Worm (Caenorhabditis elegans): Measurements from ENCODE around the gene srd-11.

The srd-11 gene

ce11 chrV:13593083-13593482, 26.6 kb downstream of the srd-11 start, which contains the start of gene F53F4.4:
TSS of gene F53F4.4 (plus strand) at chrV:13593383.
- TF ChIP-seq T22C8.4 (GFP tag; IDR thresholded peaks at IDR 0.05) (no peak), klf-2 (GFP tag; conservative IDR thresholded peaks at IDR 0.05) (no peak), med-1 (GFP tag; optimal IDR thresholded peaks at IDR 0.05; ENCODE audit: insufficient read depth) (no peak), ref-1 (GFP tag; conservative IDR thresholded peaks at IDR 0.05) (no peak), tab-1 (GFP tag; IDR thresholded peaks at IDR 0.05) (no peak), cog-1 (tag; optimal IDR thresholded peaks at IDR 0.05) (no peak), flt-1 (GFP tag; IDR thresholded peaks at IDR 0.05) (no peak), ztf-29 (GFP tag; IDR thresholded peaks at IDR 0.05) (no peak), ztf-23 (GFP tag; IDR thresholded peaks at IDR 0.05) (no peak)

DNA sequence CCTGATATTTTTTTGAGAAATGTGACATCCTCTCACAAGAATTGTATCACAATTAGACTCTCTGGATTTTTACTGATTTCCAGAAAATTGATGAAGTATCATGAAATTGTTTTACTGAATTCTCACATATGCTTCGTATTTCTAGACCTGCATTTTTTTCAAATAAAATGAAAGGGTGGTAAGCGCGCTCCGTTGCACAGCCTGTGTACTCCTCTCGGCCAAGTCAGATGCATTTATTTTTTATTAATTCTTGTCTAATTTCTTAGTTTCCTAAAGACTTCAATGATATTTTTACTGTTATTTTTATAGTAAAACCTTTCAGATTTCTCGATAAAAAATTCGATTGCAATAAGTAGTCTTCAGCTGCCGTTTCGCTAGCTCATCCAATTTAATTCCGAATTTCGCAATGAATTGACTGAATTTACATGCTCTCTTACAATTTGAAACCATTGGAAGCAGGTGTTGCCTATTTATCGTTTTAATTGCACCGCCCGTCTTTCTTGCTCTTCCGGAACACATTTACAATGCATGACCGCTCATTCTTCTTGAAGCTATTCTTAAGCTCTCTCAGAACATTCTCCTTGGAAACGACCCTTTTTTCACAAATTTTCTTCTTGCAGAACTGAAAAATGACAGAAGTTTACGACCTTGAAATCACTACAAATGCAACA, 28.0 kb downstream of the srd-11 start, which contains the start of gene tbcb-1:
Gene tbcb-1 (plus strand): TSS at position 621 of the 671 bp plus-strand sequence.
- TF ChIP-seq T22C8.4 (GFP tag; IDR thresholded peaks at IDR 0.05) (no peak), flt-1 (GFP tag; IDR thresholded peaks at IDR 0.05) (no peak)

ce11 chrV:13589494-13590176, 30.0 kb downstream of the srd-11 start, which contains the start of the genes F53F4.2 and F53F4.18:
TSS of gene F53F4.2 (minus strand) at chrV:13589594.
TSS of gene F53F4.18 (plus strand) at chrV:13590126.
- TF ChIP-seq tab-1 (GFP tag; IDR thresholded peaks at IDR 0.05) (no peak), ztf-23 (GFP tag; IDR thresholded peaks at IDR 0.05) (no peak), ref-1 (GFP tag; conservative IDR thresholded peaks at IDR 0.05) (no peak), flt-1 (GFP tag; IDR thresholded peaks at IDR 0.05) (no peak), med-1 (GFP tag; optimal IDR thresholded peaks at IDR 0.05; ENCODE audit: insufficient read depth) (no peak), T22C8.4 (GFP tag; IDR thresholded peaks at IDR 0.05) (no peak), klf-2 (GFP tag; conservative IDR thresholded peaks at IDR 0.05) (no peak), cog-1 (tag; optimal IDR thresholded peaks at IDR 0.05) (no peak), ztf-29 (GFP tag; IDR thresholded peaks at IDR 0.05) (no peak)

DNA sequence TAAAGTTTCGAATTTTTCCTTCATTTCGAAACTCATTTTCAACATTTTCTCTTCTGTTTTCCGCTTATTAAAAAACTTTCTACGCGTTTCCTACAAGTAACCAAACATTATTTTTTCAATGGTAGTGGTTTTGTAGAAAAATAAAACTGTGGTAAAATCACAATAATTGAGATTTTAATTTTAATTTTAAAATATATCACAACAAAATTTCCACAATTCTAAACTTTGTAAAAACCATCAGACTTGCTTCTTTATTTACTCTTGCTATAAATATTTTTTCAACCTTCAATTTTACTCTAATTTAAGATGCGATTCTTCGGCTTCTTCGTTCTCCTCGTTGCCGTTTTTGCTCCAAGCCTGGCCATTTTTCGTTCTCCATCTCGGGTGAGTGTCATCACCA, 31.8 kb downstream of the srd-11 start, which contains the start of gene F53F4.17:
Gene F53F4.17 (plus strand): TSS at position 301 of the 400 bp plus-strand sequence.
- TF ChIP-seq ref-1 (GFP tag; conservative IDR thresholded peaks at IDR 0.05) (no peak), ztf-29 (GFP tag; IDR thresholded peaks at IDR 0.05) (no peak), T22C8.4 (GFP tag; IDR thresholded peaks at IDR 0.05) (no peak), cog-1 (tag; optimal IDR thresholded peaks at IDR 0.05) (no peak), med-1 (GFP tag; optimal IDR thresholded peaks at IDR 0.05; ENCODE audit: insufficient read depth) (no peak), tab-1 (GFP tag; IDR thresholded peaks at IDR 0.05) (no peak), ztf-23 (GFP tag; IDR thresholded peaks at IDR 0.05) (no peak), klf-2 (GFP tag; conservative IDR thresholded peaks at IDR 0.05) (no peak), flt-1 (GFP tag; IDR thresholded peaks at IDR 0.05) (no peak)

ce11 chrV:13584484-13584883, 35.2 kb downstream of the srd-11 start, which contains the start of gene F53F4.1:
TSS of gene F53F4.1 (plus strand) at chrV:13584784.
- no peak for TF ChIP-seq cog-1 (tag; optimal IDR thresholded peaks at IDR 0.05)
- no peak for TF ChIP-seq med-1 (GFP tag; optimal IDR thresholded peaks at IDR 0.05; ENCODE audit: insufficient read depth)
- TF ChIP-seq ztf-29 (GFP tag; IDR thresholded peaks at IDR 0.05) = no peak
- no peak for TF ChIP-seq T22C8.4 (GFP tag; IDR thresholded peaks at IDR 0.05)
- TF ChIP-seq ztf-23 (GFP tag; IDR thresholded peaks at IDR 0.05) = no peak
- no peak for TF ChIP-seq tab-1 (GFP tag; IDR thresholded peaks at IDR 0.05)
- no peak for TF ChIP-seq ref-1 (GFP tag; conservative IDR thresholded peaks at IDR 0.05)
- no peak for TF ChIP-seq flt-1 (GFP tag; IDR thresholded peaks at IDR 0.05)
- no peak for TF ChIP-seq klf-2 (GFP tag; conservative IDR thresholded peaks at IDR 0.05)

DNA sequence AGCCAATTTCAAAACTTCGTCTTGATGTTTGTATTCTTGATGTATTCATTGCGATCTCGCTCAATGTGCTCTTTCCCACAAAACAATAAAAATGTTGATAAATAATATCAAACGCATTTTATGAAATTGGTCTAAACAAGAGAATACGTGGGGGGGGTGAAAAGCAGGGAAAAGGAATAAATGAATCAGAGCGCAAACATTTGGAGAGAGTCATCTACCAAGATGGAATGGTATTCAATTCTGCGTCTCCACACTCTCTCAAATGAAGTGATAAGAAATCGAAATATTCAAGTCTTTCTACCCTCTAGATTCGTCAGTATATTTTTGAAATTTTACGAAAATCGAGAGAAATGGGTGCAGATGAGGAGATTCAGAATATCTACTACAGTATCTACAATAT, 39.0 kb downstream of the srd-11 start, which contains the start of gene C50B8.5:
Gene C50B8.5 (plus strand): TSS at position 273 of the 400 bp plus-strand sequence.
- TF ChIP-seq med-1 (GFP tag; optimal IDR thresholded peaks at IDR 0.05; ENCODE audit: insufficient read depth) (no peak), ztf-23 (GFP tag; IDR thresholded peaks at IDR 0.05) (no peak), ztf-29 (GFP tag; IDR thresholded peaks at IDR 0.05) (no peak), ref-1 (GFP tag; conservative IDR thresholded peaks at IDR 0.05) (no peak), T22C8.4 (GFP tag; IDR thresholded peaks at IDR 0.05) (no peak), tab-1 (GFP tag; IDR thresholded peaks at IDR 0.05) (no peak), klf-2 (GFP tag; conservative IDR thresholded peaks at IDR 0.05) (no peak)

- TF ChIP-seq ref-1 (GFP tag; conservative IDR thresholded peaks at IDR 0.05) = no peak
- TF ChIP-seq ztf-29 (GFP tag; IDR thresholded peaks at IDR 0.05) = no peak
- TF ChIP-seq T22C8.4 (GFP tag; IDR thresholded peaks at IDR 0.05) = no peak
- TF ChIP-seq flt-1 (GFP tag; IDR thresholded peaks at IDR 0.05) = no peak
- no peak for TF ChIP-seq cog-1 (tag; optimal IDR thresholded peaks at IDR 0.05)
- TF ChIP-seq ztf-23 (GFP tag; IDR thresholded peaks at IDR 0.05) = no peak
- TF ChIP-seq klf-2 (GFP tag; conservative IDR thresholded peaks at IDR 0.05) = no peak
- no peak for TF ChIP-seq med-1 (GFP tag; optimal IDR thresholded peaks at IDR 0.05; ENCODE audit: insufficient read depth)
- no peak for TF ChIP-seq tab-1 (GFP tag; IDR thresholded peaks at IDR 0.05)
Measured at ce11 chrV:13578637-13579036, 41.0 kb downstream of the srd-11 start, which contains the start of gene C50B8.6. TSS of gene C50B8.6 (plus strand) at chrV:13578972.

DNA sequence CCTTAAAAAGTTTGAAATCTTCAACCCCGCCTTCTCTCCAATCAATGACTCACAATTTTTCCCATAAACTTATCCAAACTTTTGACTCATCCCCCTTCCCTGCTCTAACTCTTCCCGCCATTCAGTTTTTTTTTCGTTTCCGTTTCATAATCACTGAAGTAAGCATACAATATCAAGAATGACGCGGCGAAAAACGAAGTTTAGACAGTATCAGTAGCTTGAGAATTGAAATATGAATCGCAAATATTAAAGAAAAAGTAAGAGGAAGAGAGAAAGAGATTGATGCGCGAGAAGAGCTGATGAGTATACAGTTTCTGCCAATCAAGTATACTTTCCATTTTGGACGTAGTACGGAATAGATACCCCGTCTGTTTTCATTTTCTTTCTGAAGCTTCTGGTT, 42.2 kb downstream of the srd-11 start:
- no peak for TF ChIP-seq T22C8.4 (GFP tag; IDR thresholded peaks at IDR 0.05)
- no peak for TF ChIP-seq klf-2 (GFP tag; conservative IDR thresholded peaks at IDR 0.05)
- no peak for TF ChIP-seq flt-1 (GFP tag; IDR thresholded peaks at IDR 0.05)
- TF ChIP-seq ztf-23 (GFP tag; IDR thresholded peaks at IDR 0.05) = no peak
- TF ChIP-seq tab-1 (GFP tag; IDR thresholded peaks at IDR 0.05) = no peak
- TF ChIP-seq med-1 (GFP tag; optimal IDR thresholded peaks at IDR 0.05; ENCODE audit: insufficient read depth) = no peak
- TF ChIP-seq ztf-29 (GFP tag; IDR thresholded peaks at IDR 0.05) = no peak
- TF ChIP-seq cog-1 (tag; optimal IDR thresholded peaks at IDR 0.05) = no peak
- no peak for TF ChIP-seq ref-1 (GFP tag; conservative IDR thresholded peaks at IDR 0.05)

ce11 chrV:13576828-13577227, 42.8 kb downstream of the srd-11 start:
- TF ChIP-seq ref-1 (GFP tag; conservative IDR thresholded peaks at IDR 0.05) = no peak
- TF ChIP-seq cog-1 (tag; optimal IDR thresholded peaks at IDR 0.05) = no peak
- TF ChIP-seq klf-2 (GFP tag; conservative IDR thresholded peaks at IDR 0.05) = no peak
- no peak for TF ChIP-seq med-1 (GFP tag; optimal IDR thresholded peaks at IDR 0.05; ENCODE audit: insufficient read depth)
- no peak for TF ChIP-seq ztf-23 (GFP tag; IDR thresholded peaks at IDR 0.05)
- no peak for TF ChIP-seq T22C8.4 (GFP tag; IDR thresholded peaks at IDR 0.05)
- no peak for TF ChIP-seq tab-1 (GFP tag; IDR thresholded peaks at IDR 0.05)
- no peak for TF ChIP-seq flt-1 (GFP tag; IDR thresholded peaks at IDR 0.05)
- TF ChIP-seq ztf-29 (GFP tag; IDR thresholded peaks at IDR 0.05) = no peak
